Worm (Caenorhabditis elegans) whole organism, mixed stage, embryonic: ENCODE measurements around the gene C13A10.2.

Experiments used
- elt-3 ChIP-seq: fragments of 150-350 bp; optimal IDR thresholded peaks from 2 replicates; lab custom pipeline; 2014; ENCODE audit warnings: missing biosample characterization, missing genetic modification characterization
- nhr-12 ChIP-seq: fragments of 150-350 bp; optimal IDR thresholded peaks from 2 replicates; lab custom pipeline; 2014; ENCODE audit warnings: missing biosample characterization, missing genetic modification characterization
- nhr-237 ChIP-seq: fragments of 150-350 bp; optimal IDR thresholded peaks from 2 replicates; lab custom pipeline; 2014; ENCODE audit warnings: missing biosample characterization, missing genetic modification characterization

ce11 chrII:1385280-1385679, 27.5 kb upstream of the C13A10.2 start, which contains the start of gene F54D12.7:
- TF ChIP-seq nhr-237 (tag; lab: Kevin White, UChicago) (no peak), elt-3 (tag; lab: Kevin White, UChicago) (no peak), nhr-12 (tag; lab: Kevin White, UChicago) (no peak)
